Fruit fly (Drosophila melanogaster) whole organism: ENCODE measurements around the gene Zip88E.

Experiments
- CG8478 ChIP-seq: fragments of >200 bp; optimal IDR thresholded peaks from 2 replicates; lab custom pipeline; 2018; ENCODE audit warnings: inconsistent platforms
- Dll ChIP-seq: fragments of >200 bp; optimal IDR thresholded peaks from 2 replicates; lab custom pipeline; 2017
- psq ChIP-seq: fragments of >200 bp; optimal IDR thresholded peaks from 2 replicates; lab custom pipeline; 2017

DNA sequence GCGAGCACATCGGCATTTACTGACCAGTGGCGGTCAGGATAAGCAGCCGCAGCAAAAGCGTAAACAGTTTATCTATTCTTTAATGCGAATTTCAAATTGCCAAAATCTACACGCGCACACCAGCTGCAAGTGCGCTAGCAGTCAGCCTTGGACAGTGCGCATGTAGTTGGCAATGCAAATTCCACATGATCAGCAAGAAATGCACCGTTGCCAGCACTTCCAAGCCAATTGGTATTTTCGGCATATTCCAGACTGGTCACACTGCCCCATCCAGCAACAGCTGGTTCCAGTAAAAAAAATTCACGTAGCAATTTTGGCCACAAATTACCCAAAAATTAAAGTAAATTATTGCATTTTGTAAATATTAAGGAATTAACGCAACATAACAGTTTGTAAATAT lies 19.3 kb downstream of the Zip88E start:
- TF ChIP-seq CG8478 (lab: Kevin White, UChicago) (no peak), psq (lab: Kevin White, UChicago) (no peak), Dll (lab: Kevin White, UChicago) (no peak)
